Fruit fly (Drosophila melanogaster): Measurements from ENCODE around the gene Drsl6.
A peak's percentile ranks its signal among the peaks of the same experiment; 100 is the strongest.

Gene Drsl6

DNA sequence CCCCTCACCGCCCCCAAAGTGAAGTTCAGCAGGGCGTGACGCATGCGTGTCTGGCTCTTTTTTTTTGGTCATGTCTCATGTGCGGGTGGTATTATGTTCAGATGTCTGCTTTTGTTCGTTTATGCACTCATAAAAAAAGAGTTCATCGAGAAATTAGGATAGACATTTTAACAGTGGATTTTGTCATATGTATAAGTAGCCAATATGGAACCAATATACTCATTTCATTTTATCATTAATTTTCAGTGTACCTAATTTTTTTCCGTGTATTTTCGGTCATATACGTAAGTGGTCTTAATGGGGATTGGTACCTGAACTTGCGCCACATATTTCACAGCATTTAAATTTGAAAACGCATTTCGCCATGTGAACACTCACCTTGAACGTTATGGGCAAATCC is 35.9 kb downstream of the Drsl6 start:
- no peak for TF ChIP-seq Rel (GFP tag; optimal IDR thresholded peaks at IDR 0.05)
- no peak for TF ChIP-seq Rel (tag; optimal IDR thresholded peaks at IDR 0.05)
- TF ChIP-seq rgr (GFP tag; optimal IDR thresholded peaks at IDR 0.05), result no peak
- TF ChIP-seq dl (GFP tag; optimal IDR thresholded peaks at IDR 0.05; ENCODE audit: insufficient read depth in 1 of 2, partially characterized antibody in 2 of 2), result no peak
- peak; percentile 83 for TF ChIP-seq h (GFP tag; optimal IDR thresholded peaks at IDR 0.05)
- TF ChIP-seq sage (GFP tag; optimal IDR thresholded peaks at IDR 0.05), result peak; percentile 17
- TF ChIP-seq N (GFP tag; optimal IDR thresholded peaks at IDR 0.05), result no peak
- TF ChIP-seq Dif (GFP tag; optimal IDR thresholded peaks at IDR 0.05; ENCODE audit: partially characterized antibody), result no peak
- no peak for TF ChIP-seq lola (GFP tag; optimal IDR thresholded peaks at IDR 0.05)
- TF ChIP-seq CG9705 (GFP tag; optimal IDR thresholded peaks at IDR 0.05), result no peak
- no peak for TF ChIP-seq Dfd (GFP tag; optimal IDR thresholded peaks at IDR 0.05)
- no peak for TF ChIP-seq Hnf4 (GFP tag; optimal IDR thresholded peaks at IDR 0.05)
- no peak for TF ChIP-seq usp (GFP tag; optimal IDR thresholded peaks at IDR 0.05)
- no peak for TF ChIP-seq dsf (GFP tag; optimal IDR thresholded peaks at IDR 0.05; ENCODE audit: borderline replicate concordance)
- peak; percentile 25 for TF ChIP-seq sv (GFP tag; optimal IDR thresholded peaks at IDR 0.05)
- TF ChIP-seq fru (GFP tag; optimal IDR thresholded peaks at IDR 0.05), result peak; percentile 31
- TF ChIP-seq woc (GFP tag; optimal IDR thresholded peaks at IDR 0.05), result peak; percentile 52
- no peak for TF ChIP-seq tai (GFP tag; optimal IDR thresholded peaks at IDR 0.05)
- TF ChIP-seq Myc (optimal IDR thresholded peaks at IDR 0.05), result no peak
- TF ChIP-seq Sp1 (GFP tag; optimal IDR thresholded peaks at IDR 0.05), result peak; percentile 47
- TF ChIP-seq CG32264 (GFP tag; optimal IDR thresholded peaks at IDR 0.05), result peak; percentile 42
- no peak for TF ChIP-seq brk (GFP tag; optimal IDR thresholded peaks at IDR 0.05)
- TF ChIP-seq br (GFP tag; optimal IDR thresholded peaks at IDR 0.05), result peak; percentile 41
- TF ChIP-seq OdsH (GFP tag; optimal IDR thresholded peaks at IDR 0.05), result peak; percentile 49
- TF ChIP-seq ey (GFP tag; optimal IDR thresholded peaks at IDR 0.05), result peak; percentile 50
- peak in 1 of 2 experiments; percentile 48 for TF ChIP-seq foxo (GFP tag; optimal IDR thresholded peaks at IDR 0.05)
- TF ChIP-seq psq (GFP tag; optimal IDR thresholded peaks at IDR 0.05), result peak; percentile 20
- no peak for TF ChIP-seq Jra (GFP tag; optimal IDR thresholded peaks at IDR 0.05)
- TF ChIP-seq Mio (GFP tag; optimal IDR thresholded peaks at IDR 0.05), result no peak
- no peak for TF ChIP-seq jim (GFP tag; optimal IDR thresholded peaks at IDR 0.05)
- no peak for TF ChIP-seq Vsx2 (GFP tag; optimal IDR thresholded peaks at IDR 0.05; ENCODE audit: partially characterized antibody)
- TF ChIP-seq GATAd (GFP tag; optimal IDR thresholded peaks at IDR 0.05), result no peak
- no peak for TF ChIP-seq Hr83 (GFP tag; optimal IDR thresholded peaks at IDR 0.05; ENCODE audit: poor library complexity, severe bottlenecking)
- TF ChIP-seq HLH106 (tag; optimal IDR thresholded peaks at IDR 0.05), result peak; percentile 63
- TF ChIP-seq Abd-B (GFP tag; optimal IDR thresholded peaks at IDR 0.05), result no peak
- no peak for TF ChIP-seq pan (optimal IDR thresholded peaks at IDR 0.05)
- no peak for TF ChIP-seq Hr78 (GFP tag; optimal IDR thresholded peaks at IDR 0.05)
- peak; percentile 38 for TF ChIP-seq dmrt93B (GFP tag; optimal IDR thresholded peaks at IDR 0.05)
- TF ChIP-seq CrebA (GFP tag; optimal IDR thresholded peaks at IDR 0.05; ENCODE audit: borderline replicate concordance), result no peak

DNA sequence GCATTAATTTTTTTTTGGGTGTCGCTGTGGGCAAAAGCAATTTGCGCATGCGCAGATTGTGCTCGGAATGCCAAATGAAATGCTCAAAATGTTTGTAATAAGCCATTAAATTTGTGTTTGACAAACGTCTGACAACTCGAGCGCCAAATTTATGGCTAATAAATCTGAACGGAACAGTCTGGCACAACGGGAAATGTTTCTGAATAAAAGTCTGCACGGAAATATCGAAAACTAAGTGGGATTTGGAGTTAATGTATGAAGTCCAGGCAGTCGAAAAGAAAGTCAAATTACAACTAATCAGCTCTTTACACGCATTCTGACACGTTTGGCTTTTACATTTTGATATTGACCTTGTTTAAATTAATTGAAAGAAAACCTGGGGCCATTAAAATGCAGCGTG is 45.1 kb downstream of the Drsl6 start, which contains the start of gene CG12009:
CG12009 (plus strand) TSS at position 301 of the 400 bp plus-strand sequence.
- TF ChIP-seq fru (GFP tag; optimal IDR thresholded peaks at IDR 0.05) (no peak), rgr (GFP tag; optimal IDR thresholded peaks at IDR 0.05) (no peak), ey (GFP tag; optimal IDR thresholded peaks at IDR 0.05) (no peak), CG9705 (GFP tag; optimal IDR thresholded peaks at IDR 0.05) (no peak), Mio (GFP tag; optimal IDR thresholded peaks at IDR 0.05) (no peak), Dif (GFP tag; optimal IDR thresholded peaks at IDR 0.05; ENCODE audit: partially characterized antibody) (no peak)

DNA sequence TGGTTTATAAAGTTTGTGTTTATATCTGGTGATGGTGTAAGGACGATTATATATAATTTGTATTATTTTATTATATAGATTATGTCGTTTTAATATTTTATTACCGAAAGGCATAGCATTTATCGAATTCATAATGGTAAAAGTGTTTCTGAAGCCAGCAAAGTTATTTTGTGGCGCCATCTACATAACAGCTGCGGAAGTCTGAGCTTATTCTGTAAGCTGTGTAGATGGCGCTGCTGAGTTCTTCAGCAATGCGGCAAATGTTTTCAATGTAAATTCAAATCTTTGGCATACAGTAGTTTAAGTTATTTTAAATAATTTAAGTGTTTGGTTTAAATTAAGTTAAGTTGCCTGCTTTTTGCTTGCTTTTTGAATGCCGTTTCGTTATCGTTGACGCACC is 47.8 kb downstream of the Drsl6 start:
- TF ChIP-seq Hr83 (GFP tag; optimal IDR thresholded peaks at IDR 0.05; ENCODE audit: poor library complexity, severe bottlenecking), result no peak
- TF ChIP-seq foxo (GFP tag; optimal IDR thresholded peaks at IDR 0.05), result peak in 1 of 2 experiments; percentile 4
- TF ChIP-seq dmrt93B (GFP tag; optimal IDR thresholded peaks at IDR 0.05), result no peak
- peak; percentile 8 for TF ChIP-seq Myc (optimal IDR thresholded peaks at IDR 0.05)
- TF ChIP-seq HLH106 (tag; optimal IDR thresholded peaks at IDR 0.05), result peak; percentile 9
- TF ChIP-seq sv (GFP tag; optimal IDR thresholded peaks at IDR 0.05), result no peak
- TF ChIP-seq psq (GFP tag; optimal IDR thresholded peaks at IDR 0.05), result no peak
- no peak for TF ChIP-seq GATAd (GFP tag; optimal IDR thresholded peaks at IDR 0.05)
- no peak for TF ChIP-seq CG32264 (GFP tag; optimal IDR thresholded peaks at IDR 0.05)
- no peak for TF ChIP-seq Dif (GFP tag; optimal IDR thresholded peaks at IDR 0.05; ENCODE audit: partially characterized antibody)
- no peak for TF ChIP-seq ey (GFP tag; optimal IDR thresholded peaks at IDR 0.05)
- TF ChIP-seq lola (GFP tag; optimal IDR thresholded peaks at IDR 0.05), result no peak
- no peak for TF ChIP-seq CrebA (GFP tag; optimal IDR thresholded peaks at IDR 0.05; ENCODE audit: borderline replicate concordance)
- TF ChIP-seq dsf (GFP tag; optimal IDR thresholded peaks at IDR 0.05; ENCODE audit: borderline replicate concordance), result no peak
- TF ChIP-seq dl (GFP tag; optimal IDR thresholded peaks at IDR 0.05; ENCODE audit: insufficient read depth in 1 of 2, partially characterized antibody in 2 of 2), result no peak
- no peak for TF ChIP-seq OdsH (GFP tag; optimal IDR thresholded peaks at IDR 0.05)
- no peak for TF ChIP-seq Jra (GFP tag; optimal IDR thresholded peaks at IDR 0.05)
- no peak for TF ChIP-seq Abd-B (GFP tag; optimal IDR thresholded peaks at IDR 0.05)
- TF ChIP-seq pan (optimal IDR thresholded peaks at IDR 0.05), result no peak
